Worm (Caenorhabditis elegans): ENCODE results near the gene mig-14.

ce11 chrII:13715733-13716132, 25.8 kb upstream of the mig-14 start, which contains the start of gene zipt-2.3:
- no peak for TF ChIP-seq dao-5 (tag; optimal IDR thresholded peaks at IDR 0.05)
- no peak for TF ChIP-seq him-1 (tag; optimal IDR thresholded peaks at IDR 0.05)

Measured in whole organism, L4/young adult.